Worm (Caenorhabditis elegans): ENCODE results near the gene Y45F3A.1.

- TF ChIP-seq elt-1 (tag; optimal IDR thresholded peaks at IDR 0.05; ENCODE audit: borderline replicate concordance, insufficient read depth) (no peak), nhr-76 (tag; optimal IDR thresholded peaks at IDR 0.05) (no peak), mab-5 (tag; optimal IDR thresholded peaks at IDR 0.05) (no peak), snpc-4 (tag; optimal IDR thresholded peaks at IDR 0.05) (no peak), nhr-28 (tag; optimal IDR thresholded peaks at IDR 0.05) (no peak), mep-1 (tag; optimal IDR thresholded peaks at IDR 0.05) (no peak), unc-62 (GFP tag; optimal IDR thresholded peaks at IDR 0.05) (no peak), sptf-1 (tag; optimal IDR thresholded peaks at IDR 0.05) (no peak), nhr-237 (tag; optimal IDR thresholded peaks at IDR 0.05) (no peak), pha-4 (tag; optimal IDR thresholded peaks at IDR 0.05) (no peak), elt-3 (tag; optimal IDR thresholded peaks at IDR 0.05) (no peak), lsy-2 (tag; optimal IDR thresholded peaks at IDR 0.05) (no peak), unc-39 (tag; optimal IDR thresholded peaks at IDR 0.05) (no peak)
Observed at ce11 chrIII:10583483-10583882, 21.8 kb upstream of the Y45F3A.1 start.
